Fruit fly (Drosophila melanogaster) whole organism, embryonic: Measurements from ENCODE around the gene Lcp65Ag1.

Experiments
- CG11398 ChIP-seq: fragments of 200-800 bp; sonication (Bioruptor generic); optimal IDR thresholded peaks from 2 replicates; lab custom pipeline; 2016; ENCODE audit warnings: missing biosample characterization, missing genetic modification characterization
- CG3281 ChIP-seq: fragments of 200-800 bp; sonication (Bioruptor generic); optimal IDR thresholded peaks from 3 replicates; lab custom pipeline; 2017; ENCODE audit warnings: missing biosample characterization, mild to moderate bottlenecking, missing genetic modification characterization
- Chrac-16 ChIP-seq: fragments of 200-800 bp; sonication (Bioruptor generic); optimal IDR thresholded peaks from 3 replicates; lab custom pipeline; 2016; ENCODE audit warnings: missing biosample characterization, missing genetic modification characterization
- Doc2 ChIP-seq: fragments of 200-800 bp; sonication (Bioruptor generic); IDR thresholded peaks from 2 replicates; pipeline ENCODE4 v1.3.6; 2022; ENCODE audit warnings: missing biosample characterization, missing genetic modification characterization
- Elba2 ChIP-seq: fragments of 200-800 bp; sonication (Bioruptor generic); optimal IDR thresholded peaks from 3 replicates; lab custom pipeline; 2016; ENCODE audit warnings: missing biosample characterization, missing genetic modification characterization
- Ravus ChIP-seq: fragments of 200-800 bp; sonication (Bioruptor generic); IDR thresholded peaks from 2 replicates; pipeline ENCODE4 v1.3.6; 2022; ENCODE audit warnings: missing biosample characterization, missing genetic modification characterization
- emc ChIP-seq: fragments of 200-800 bp; sonication (Bioruptor generic); optimal IDR thresholded peaks from 2 replicates; lab custom pipeline; 2016; ENCODE audit warnings: missing biosample characterization, missing genetic modification characterization
- her ChIP-seq: fragments of 200-800 bp; sonication (Bioruptor generic); optimal IDR thresholded peaks from 2 replicates; lab custom pipeline; 2016; ENCODE audit warnings: missing biosample characterization, missing genetic modification characterization

DNA sequence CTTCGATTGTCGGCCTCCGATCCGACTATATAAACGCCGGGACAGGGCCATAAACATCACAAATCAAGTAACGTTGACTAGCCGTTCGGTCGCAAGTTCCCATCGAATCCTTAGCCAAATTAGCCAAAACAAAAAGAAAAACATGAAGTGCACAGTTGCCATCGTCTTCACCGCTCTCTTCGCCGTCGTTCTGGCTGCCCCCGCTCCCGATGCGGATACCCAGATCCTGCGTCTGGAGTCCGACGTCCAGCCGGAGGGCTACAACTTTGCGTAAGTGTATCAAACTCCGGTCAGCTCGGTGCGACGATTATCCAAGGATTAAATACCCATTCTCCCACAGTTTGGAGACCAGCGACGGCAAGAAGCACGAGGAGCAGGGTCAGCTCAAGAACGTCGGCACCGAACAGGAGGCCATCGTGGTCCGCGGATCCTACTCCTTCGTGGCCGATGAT lies 9.7 kb upstream of the Lcp65Ag1 start, which contains the start of gene Lcp65Ac:
- no peak for TF ChIP-seq CG3281
- no peak for TF ChIP-seq Doc2
- no peak for TF ChIP-seq Ravus (GFP tag; lab: Robert Waterston, UW)
- TF ChIP-seq emc (GFP tag; lab: Kevin White, UChicago): no peak
- no peak for TF ChIP-seq her (GFP tag; lab: Kevin White, UChicago)
- no peak for TF ChIP-seq Chrac-16 (GFP tag; lab: Kevin White, UChicago)
- TF ChIP-seq Elba2 (GFP tag; lab: Kevin White, UChicago): no peak
- no peak for TF ChIP-seq CG11398 (GFP tag; lab: Kevin White, UChicago)
